Worm (Caenorhabditis elegans): Measurements from ENCODE around the gene fbxa-105.

- TF ChIP-seq unc-62 (GFP tag; optimal IDR thresholded peaks at IDR 0.05) = no peak
- no peak for TF ChIP-seq lir-1 (GFP tag; conservative IDR thresholded peaks at IDR 0.05)
These were observed 26.9 kb downstream of the fbxa-105 start, which contains the start of gene exc-13 for ce11 chrV:7364951-7365350.

Data from whole organism, young adult.